Fruit fly (Drosophila melanogaster) whole organism, embryonic: ENCODE measurements around the gene AlaRS.

Experiments
- CG12219 ChIP-seq: fragments of 200-800 bp; sonication (Bioruptor generic); optimal IDR thresholded peaks from 3 replicates; lab custom pipeline; 2018; ENCODE audit warnings: missing biosample characterization, mild to moderate bottlenecking, missing genetic modification characterization
- CG1233 ChIP-seq: fragments of 200-800 bp; sonication (Bioruptor generic); optimal IDR thresholded peaks from 4 replicates; lab custom pipeline; 2018; ENCODE audit warnings: missing biosample characterization, mild to moderate bottlenecking, missing genetic modification characterization
- CG13624 ChIP-seq: fragments of 200-800 bp; sonication (Bioruptor generic); optimal IDR thresholded peaks from 2 replicates; lab custom pipeline; 2016; ENCODE audit warnings: missing biosample characterization, missing genetic modification characterization
- CG14667 ChIP-seq: fragments of 200-800 bp; sonication (Bioruptor generic); IDR thresholded peaks from 2 replicates; pipeline ENCODE4 v1.3.6; 2022; ENCODE audit warnings: missing biosample characterization, missing genetic modification characterization
- CG15514 ChIP-seq: fragments of 200-800 bp; sonication (Bioruptor generic); optimal IDR thresholded peaks from 3 replicates; lab custom pipeline; 2017; ENCODE audit warnings: missing biosample characterization, missing genetic modification characterization, mild to moderate bottlenecking, moderate library complexity, missing genetic modification reagents
- CG1792 ChIP-seq: fragments of 200-800 bp; sonication (Bioruptor generic); optimal IDR thresholded peaks from 2 replicates; lab custom pipeline; 2016; ENCODE audit warnings: missing biosample characterization, missing genetic modification characterization
- CG18011 ChIP-seq: fragments of 200-800 bp; sonication (Bioruptor generic); optimal IDR thresholded peaks from 2 replicates; lab custom pipeline; 2017; ENCODE audit warnings: missing biosample characterization, missing genetic modification characterization, mild to moderate bottlenecking, moderate library complexity, missing genotype
- CG1832 ChIP-seq: fragments of 200-800 bp; sonication (Bioruptor generic); optimal IDR thresholded peaks from 2 replicates; lab custom pipeline; 2017; ENCODE audit warnings: missing biosample characterization, mild to moderate bottlenecking, missing genetic modification characterization, inconsistent platforms
- CG2678 ChIP-seq: fragments of 200-800 bp; sonication (Bioruptor generic); optimal IDR thresholded peaks from 3 replicates; lab custom pipeline; 2019; ENCODE audit warnings: missing biosample characterization, mild to moderate bottlenecking, missing genetic modification characterization, moderate library complexity
- CG30403 ChIP-seq: fragments of 200-800 bp; sonication (Bioruptor generic); optimal IDR thresholded peaks from 3 replicates; lab custom pipeline; 2016; ENCODE audit warnings: missing biosample characterization, missing genetic modification characterization
- CG30431 ChIP-seq: fragments of 200-800 bp; sonication (Bioruptor generic); optimal IDR thresholded peaks from 2 replicates; lab custom pipeline; 2017; ENCODE audit warnings: missing biosample characterization, missing genetic modification characterization
- CG32767 ChIP-seq: fragments of 200-800 bp; sonication (Bioruptor generic); IDR thresholded peaks from 2 replicates; pipeline ENCODE4 v1.3.6; 2022; ENCODE audit warnings: missing biosample characterization, missing genetic modification characterization
- CG34376 ChIP-seq: fragments of 200-800 bp; sonication (Bioruptor generic); optimal IDR thresholded peaks from 2 replicates; lab custom pipeline; 2018; ENCODE audit warnings: missing biosample characterization, mild to moderate bottlenecking, missing genetic modification characterization
- CG3847 ChIP-seq: fragments of 200-800 bp; sonication (Bioruptor generic); IDR thresholded peaks from 2 replicates; pipeline ENCODE4 v1.3.6; 2022; ENCODE audit warnings: missing biosample characterization, missing genetic modification characterization
- CG4820 ChIP-seq: fragments of 200-800 bp; sonication (Bioruptor generic); optimal IDR thresholded peaks from 3 replicates; lab custom pipeline; 2016; ENCODE audit warnings: missing biosample characterization, missing genetic modification characterization
- CG7556 ChIP-seq: fragments of 200-800 bp; sonication (Bioruptor generic); optimal IDR thresholded peaks from 2 replicates; lab custom pipeline; 2017; ENCODE audit warnings: missing biosample characterization, mild to moderate bottlenecking, missing genetic modification characterization
- Doc2 ChIP-seq: fragments of 200-800 bp; sonication (Bioruptor generic); IDR thresholded peaks from 2 replicates; pipeline ENCODE4 v1.3.6; 2022; ENCODE audit warnings: missing biosample characterization, missing genetic modification characterization
- E2f2 ChIP-seq: fragments of 200-800 bp; sonication (Bioruptor generic); IDR thresholded peaks from 2 replicates; pipeline ENCODE4 v1.3.6; 2022; ENCODE audit warnings: missing biosample characterization, missing genetic modification characterization
- Ets65A ChIP-seq: fragments of 200-800 bp; sonication (Bioruptor generic); peaks from one replicate; lab custom pipeline; 2016; ENCODE audit warnings: missing biosample characterization, missing genetic modification characterization
- HLH54F ChIP-seq: fragments of 200-800 bp; sonication (Bioruptor generic); optimal IDR thresholded peaks from 3 replicates; lab custom pipeline; 2016; ENCODE audit warnings: missing biosample characterization, missing genetic modification characterization
- Jarid2 ChIP-seq: fragments of 200-800 bp; sonication (Bioruptor generic); optimal IDR thresholded peaks from 3 replicates; lab custom pipeline; 2017; ENCODE audit warnings: mild to moderate bottlenecking, missing biosample characterization, missing genetic modification reagents, missing genetic modification characterization
- Lhr ChIP-seq: fragments of 200-800 bp; sonication (Bioruptor generic); optimal IDR thresholded peaks from 3 replicates; lab custom pipeline; 2017; ENCODE audit warnings: mild to moderate bottlenecking, missing biosample characterization, missing genetic modification reagents, missing genetic modification characterization
- Med ChIP-seq: fragments of 200-800 bp; sonication (Bioruptor generic); peaks from one replicate; lab custom pipeline; 2016; ENCODE audit warnings: missing biosample characterization, missing genetic modification characterization, mild to moderate bottlenecking, inconsistent platforms, moderate library complexity
- Nf-YB ChIP-seq: fragments of 200-800 bp; sonication (Bioruptor generic); optimal IDR thresholded peaks from 3 replicates; lab custom pipeline; 2019; ENCODE audit warnings: missing biosample characterization, mild to moderate bottlenecking, missing genetic modification characterization, moderate library complexity
- Pdp1 ChIP-seq, 2 experiments: fragments of 200-800 bp; sonication (Bioruptor generic); optimal IDR thresholded peaks; 3 replicates each; lab custom pipeline; 2016; ENCODE audit warnings: missing biosample characterization in 2 of 2, missing genetic modification characterization in 2 of 2, mild to moderate bottlenecking in 1 of 2, moderate library complexity in 1 of 2
- Scr ChIP-seq: fragments of 200-800 bp; sonication (Bioruptor generic); IDR thresholded peaks from 2 replicates; pipeline ENCODE4 v1.3.6; 2022; ENCODE audit warnings: missing biosample characterization, missing genetic modification characterization; ENCODE audit not compliant: partially characterized antibody
- Side ChIP-seq: fragments of 200-800 bp; sonication (Bioruptor generic); optimal IDR thresholded peaks from 2 replicates; lab custom pipeline; 2016; ENCODE audit warnings: missing biosample characterization, missing genetic modification characterization
- Sox102F ChIP-seq: fragments of 200-800 bp; sonication (Bioruptor generic); optimal IDR thresholded peaks from 2 replicates; lab custom pipeline; 2018; ENCODE audit warnings: missing biosample characterization, mild to moderate bottlenecking, missing genetic modification characterization, moderate library complexity
- Sry-β ChIP-seq: fragments of 200-800 bp; sonication (Bioruptor generic); optimal IDR thresholded peaks from 2 replicates; lab custom pipeline; 2018; ENCODE audit warnings: missing biosample characterization, mild to moderate bottlenecking, missing genetic modification characterization, moderate library complexity
- Stat92E ChIP-seq, 3 experiments: fragments of >200 bp in 2 of 3; fragments of 200-800 bp in 1 of 3; sonication (Bioruptor generic) in 1 of 3; optimal IDR thresholded peaks; 2 replicates each; lab custom pipeline; 2017 to 2019; ENCODE audit warnings: missing biosample characterization in 3 of 3, missing genetic modification characterization in 3 of 3, mild to moderate bottlenecking in 1 of 3, moderate library complexity in 1 of 3
- bsh ChIP-seq, 2 experiments: fragments of 200-800 bp; sonication (Bioruptor generic); optimal IDR thresholded peaks; 2 replicates each; lab custom pipeline; 2017 to 2018; ENCODE audit warnings: mild to moderate bottlenecking in 2 of 2, missing biosample characterization in 2 of 2, missing genetic modification characterization in 2 of 2, moderate library complexity in 1 of 2
- caup ChIP-seq: fragments of 200-800 bp; sonication (Bioruptor generic); optimal IDR thresholded peaks from 3 replicates; lab custom pipeline; 2017; ENCODE audit warnings: missing biosample characterization, mild to moderate bottlenecking, missing genetic modification characterization, moderate library complexity; ENCODE audit not compliant: severe bottlenecking
- disco-r ChIP-seq: fragments of 200-800 bp; sonication (Bioruptor generic); optimal IDR thresholded peaks from 2 replicates; lab custom pipeline; 2016; ENCODE audit warnings: missing biosample characterization, missing genetic modification characterization
- dmrt11E ChIP-seq: fragments of 200-800 bp; sonication (Bioruptor generic); optimal IDR thresholded peaks from 3 replicates; lab custom pipeline; 2018; ENCODE audit warnings: missing biosample characterization, mild to moderate bottlenecking, missing genetic modification characterization, moderate library complexity
- dysf ChIP-seq: fragments of 200-800 bp; sonication (Bioruptor generic); IDR thresholded peaks from 3 replicates; pipeline ENCODE4 v1.3.6; 2022; ENCODE audit warnings: missing biosample characterization, missing genetic modification characterization
- ftz-f1 ChIP-seq: fragments of 200-800 bp; sonication (Bioruptor generic); optimal IDR thresholded peaks from 2 replicates; lab custom pipeline; 2016; ENCODE audit warnings: missing biosample characterization, missing genetic modification characterization
- lbe ChIP-seq: fragments of 200-800 bp; sonication (Bioruptor generic); optimal IDR thresholded peaks from 2 replicates; lab custom pipeline; 2016; ENCODE audit warnings: missing biosample characterization, mild to moderate bottlenecking, missing genetic modification characterization
- mld ChIP-seq: fragments of 200-800 bp; sonication (Bioruptor generic); IDR thresholded peaks from 3 replicates; pipeline ENCODE4 v1.3.6; 2022; ENCODE audit warnings: missing biosample characterization, missing genetic modification characterization; ENCODE audit not compliant: partially characterized antibody
- nerfin-1 ChIP-seq: fragments of 200-800 bp; sonication (Bioruptor generic); optimal IDR thresholded peaks from 3 replicates; lab custom pipeline; 2019; ENCODE audit warnings: missing biosample characterization, mild to moderate bottlenecking, missing genetic modification characterization, moderate library complexity
- p53 ChIP-seq: fragments of 200-800 bp; sonication (Bioruptor generic); optimal IDR thresholded peaks from 2 replicates; lab custom pipeline; 2016; ENCODE audit warnings: missing biosample characterization, missing genetic modification characterization
- peb ChIP-seq: fragments of 200-800 bp; sonication (Bioruptor generic); IDR thresholded peaks from 2 replicates; pipeline ENCODE4 v1.3.6; 2022; ENCODE audit warnings: missing biosample characterization, missing genetic modification characterization
- rib ChIP-seq: fragments of 200-800 bp; sonication (Bioruptor generic); IDR thresholded peaks from 2 replicates; pipeline ENCODE4 v1.3.6; 2022; ENCODE audit warnings: missing biosample characterization, missing genetic modification characterization
- salm ChIP-seq: fragments of 200-800 bp; sonication (Bioruptor generic); optimal IDR thresholded peaks from 2 replicates; lab custom pipeline; 2018; ENCODE audit warnings: missing biosample characterization, mild to moderate bottlenecking, missing genetic modification characterization
- scrt ChIP-seq: fragments of 200-800 bp; sonication (Bioruptor generic); optimal IDR thresholded peaks from 2 replicates; lab custom pipeline; 2018; ENCODE audit warnings: missing biosample characterization, mild to moderate bottlenecking, missing genetic modification characterization, moderate library complexity
- seq ChIP-seq: fragments of 200-800 bp; sonication (Bioruptor generic); IDR thresholded peaks from 2 replicates; pipeline ENCODE4 v1.3.6; 2022; ENCODE audit warnings: missing biosample characterization, missing genetic modification characterization
- sna ChIP-seq: fragments of 200-800 bp; sonication (Bioruptor generic); IDR thresholded peaks from 2 replicates; pipeline ENCODE4 v1.3.6; 2022; ENCODE audit warnings: missing biosample characterization, missing genetic modification characterization; ENCODE audit not compliant: partially characterized antibody
- sob ChIP-seq: fragments of 200-800 bp; sonication (Bioruptor generic); IDR thresholded peaks from 2 replicates; pipeline ENCODE4 v1.3.6; 2022; ENCODE audit warnings: missing biosample characterization, missing genetic modification characterization
- sqz ChIP-seq: fragments of 200-800 bp; sonication (Bioruptor generic); optimal IDR thresholded peaks from 3 replicates; lab custom pipeline; 2018; ENCODE audit warnings: missing biosample characterization, mild to moderate bottlenecking, missing genetic modification characterization
- tap ChIP-seq: fragments of 200-800 bp; optimal IDR thresholded peaks from 3 replicates; lab custom pipeline; 2019; ENCODE audit warnings: missing biosample characterization, mild to moderate bottlenecking, missing genetic modification characterization, moderate library complexity

AlaRS gene

DNA sequence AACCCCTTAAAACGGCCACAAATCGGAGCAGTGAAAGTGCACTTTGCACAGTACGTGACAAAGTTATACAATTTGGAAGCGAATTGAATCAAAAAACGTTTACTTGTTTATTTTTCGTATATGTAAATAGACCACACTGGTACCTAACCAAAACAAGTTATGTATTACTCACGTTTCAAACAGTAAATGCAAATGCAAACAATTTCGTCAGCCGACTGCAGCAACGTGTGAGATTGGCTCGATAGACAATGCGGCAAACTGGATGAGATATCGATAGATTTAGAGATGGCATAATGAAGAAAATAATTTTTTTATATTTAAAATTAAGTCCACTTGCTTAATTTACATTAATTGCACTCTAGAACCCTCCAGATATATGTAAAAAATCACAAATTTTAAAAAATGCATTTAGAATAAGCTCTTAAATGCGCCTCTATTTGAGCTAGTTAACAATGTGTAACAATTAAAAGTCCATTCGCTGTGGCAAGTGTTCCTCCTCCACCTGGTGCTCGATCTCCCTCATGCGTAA, at the start of gene AlaRS (continued):
- TF ChIP-seq nerfin-1 (tag; lab: Kevin White, UChicago) (peak; percentile 30), Lhr (GFP tag; lab: Kevin White, UChicago) (no peak), CG32767 (no peak), CG13624 (GFP tag; lab: Kevin White, UChicago) (peak; percentile 20), CG1832 (GFP tag; lab: Kevin White, UChicago) (no peak), CG1792 (no peak), CG18011 (GFP tag; lab: Kevin White, UChicago) (no peak), HLH54F (GFP tag; lab: Kevin White, UChicago) (no peak), Scr (GFP tag; lab: Robert Waterston, UW) (peak; percentile 75), Stat92E (GFP tag; optimal IDR thresholded peaks at IDR 0.05; lab: Kevin White, UChicago) (no peak), lbe (GFP tag; lab: Kevin White, UChicago) (peak; percentile 70), dysf (no peak; the same call in 2 of the 3 replicates), CG30403 (GFP tag; lab: Kevin White, UChicago) (peak; percentile 58), Sry-β (GFP tag; lab: Kevin White, UChicago) (no peak), CG12219 (GFP tag; lab: Kevin White, UChicago) (peak; percentile 3), caup (GFP tag; lab: Kevin White, UChicago) (no peak), seq (no peak), scrt (GFP tag; lab: Kevin White, UChicago) (no peak), sqz (GFP tag; lab: Kevin White, UChicago) (peak; percentile 14), Sox102F (GFP tag; lab: Kevin White, UChicago) (peak; percentile 31), p53 (GFP tag; lab: Kevin White, UChicago) (no peak), CG7556 (GFP tag; lab: Kevin White, UChicago) (peak; percentile 56), E2f2 (peak; percentile 53; the same call in 1 of the 2 replicates), Pdp1 (GFP tag; optimal IDR thresholded peaks at IDR 0.05; lab: Kevin White, UChicago) (peak in 1 of 2 experiments; percentile 60), ftz-f1 (GFP tag; lab: Kevin White, UChicago) (no peak), CG2678 (peak; percentile 50), peb (no peak), disco-r (GFP tag; lab: Kevin White, UChicago) (no peak), tap (tag; lab: Kevin White, UChicago) (peak; percentile 4), sna (GFP tag; lab: Robert Waterston, UW) (peak; percentile 75), Ets65A (GFP tag; lab: Kevin White, UChicago) (no peak), CG1233 (GFP tag; lab: Kevin White, UChicago) (peak; percentile 20), CG14667 (no peak), mld (no peak), Jarid2 (no peak), rib (GFP tag; lab: Robert Waterston, UW) (no peak), dmrt11E (tag; lab: Kevin White, UChicago) (peak; percentile 40), CG3847 (GFP tag; lab: Robert Waterston, UW) (0 out of 2 replicates have a peak, but pooled peaks have one; percentile 9), sob (no peak; the same call in 1 of the 2 replicates), Doc2 (GFP tag; lab: Robert Waterston, UW) (no peak), Nf-YB (peak; percentile 1), CG34376 (GFP tag; lab: Kevin White, UChicago) (peak; percentile 41), CG15514 (GFP tag; lab: Kevin White, UChicago) (peak; percentile 84), CG4820 (GFP tag; lab: Kevin White, UChicago) (peak; percentile 17), Med (GFP tag; lab: Kevin White, UChicago) (peak; percentile 75), Side (no peak), salm (tag; lab: Kevin White, UChicago) (no peak), bsh (GFP tag; optimal IDR thresholded peaks at IDR 0.05; lab: Kevin White, UChicago) (peak; percentile 8 to 35), CG30431 (GFP tag; lab: Kevin White, UChicago) (no peak)
